Worm (Caenorhabditis elegans): Measurements from ENCODE around the gene Y39G8B.1.

DNA sequence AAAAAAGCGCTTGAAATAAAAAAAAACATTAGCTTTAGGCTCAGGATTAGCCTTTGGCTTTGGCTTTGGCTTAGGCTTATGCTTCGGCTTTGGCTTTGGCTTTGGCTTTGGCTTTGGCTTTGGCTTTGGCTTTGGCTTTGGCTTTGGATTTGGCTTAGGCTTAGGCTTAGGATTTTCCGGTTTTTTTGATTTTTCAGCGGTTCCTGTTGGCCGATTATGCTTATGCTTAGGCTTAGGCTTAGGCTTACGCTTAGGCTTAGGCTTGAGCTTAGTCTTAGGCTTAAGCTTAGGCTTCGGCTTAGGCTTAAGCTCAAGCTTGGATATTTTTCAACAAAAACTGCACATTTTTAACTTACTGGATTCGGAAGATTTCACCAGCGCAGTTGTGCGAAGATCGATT is 524 bp upstream of the Y39G8B.1 start:
- no peak for TF ChIP-seq zip-8 (tag; optimal IDR thresholded peaks at IDR 0.05)
- no peak for TF ChIP-seq nhr-76 (tag; optimal IDR thresholded peaks at IDR 0.05)
- no peak for TF ChIP-seq lsy-2 (tag; optimal IDR thresholded peaks at IDR 0.05)
- no peak for TF ChIP-seq nhr-237 (tag; optimal IDR thresholded peaks at IDR 0.05)
- no peak for TF ChIP-seq nhr-2 (tag; optimal IDR thresholded peaks at IDR 0.05)
- no peak for TF ChIP-seq elt-3 (tag; optimal IDR thresholded peaks at IDR 0.05)
- no peak for TF ChIP-seq nhr-28 (tag; optimal IDR thresholded peaks at IDR 0.05)
- no peak for TF ChIP-seq unc-62 (GFP tag; optimal IDR thresholded peaks at IDR 0.05)
- TF ChIP-seq mep-1 (tag; optimal IDR thresholded peaks at IDR 0.05): no peak
- TF ChIP-seq pha-4 (tag; optimal IDR thresholded peaks at IDR 0.05): no peak

All from whole organism, mixed stage, embryonic.